Worm (Caenorhabditis elegans) whole organism, early embryonic: ENCODE results near the gene srg-32.

Experiments used
- B0310.2 ChIP-seq: sonication (generic microtip); optimal IDR thresholded peaks from 2 replicates; lab custom pipeline; 2016; ENCODE audit warnings: mild to moderate bottlenecking, missing genetic modification characterization, missing compliant biosample characterization
- F13C5.2 ChIP-seq: sonication (generic microtip); optimal IDR thresholded peaks from 2 replicates; lab custom pipeline; 2017; ENCODE audit warnings: mild to moderate bottlenecking, missing genetic modification characterization, inconsistent platforms, missing compliant biosample characterization
- aly-1 ChIP-seq: sonication (generic microtip); optimal IDR thresholded peaks from 2 replicates; lab custom pipeline; 2016; ENCODE audit warnings: missing genetic modification characterization, missing compliant biosample characterization
- ama-1 ChIP-seq: fragments of 150-350 bp; optimal IDR thresholded peaks from 2 replicates; lab custom pipeline; 2014
- ceh-13 ChIP-seq: fragments of 200-800 bp; sonication (Bioruptor generic); optimal IDR thresholded peaks from 2 replicates; lab custom pipeline; 2018; ENCODE audit warnings: mild to moderate bottlenecking, missing genetic modification characterization, missing compliant biosample characterization
- ceh-36 ChIP-seq: sonication (generic microtip); optimal IDR thresholded peaks from 2 replicates; lab custom pipeline; 2016; ENCODE audit warnings: missing genetic modification characterization, inconsistent platforms, missing compliant biosample characterization
- ets-7 ChIP-seq: sonication (generic microtip); optimal IDR thresholded peaks from 2 replicates; lab custom pipeline; 2016; ENCODE audit warnings: missing genotype, missing genetic modification characterization, missing compliant biosample characterization
- flt-1 ChIP-seq: fragments of 200-800 bp; sonication (Bioruptor generic); IDR thresholded peaks from 2 replicates; pipeline ENCODE4 v1.3.6; 2022; ENCODE audit warnings: missing genetic modification characterization, missing compliant biosample characterization
- hmbx-1 ChIP-seq: sonication (generic microtip); optimal IDR thresholded peaks from 2 replicates; lab custom pipeline; 2016; ENCODE audit warnings: mild to moderate bottlenecking, missing genetic modification characterization, missing compliant biosample characterization
- hmg-4 ChIP-seq: fragments of 200-800 bp; sonication (Bioruptor generic); optimal IDR thresholded peaks from 2 replicates; lab custom pipeline; 2018; ENCODE audit warnings: mild to moderate bottlenecking, missing genetic modification characterization, missing compliant biosample characterization
- hnd-1 ChIP-seq: sonication (generic microtip); optimal IDR thresholded peaks from 2 replicates; lab custom pipeline; 2016; ENCODE audit warnings: missing genetic modification characterization, missing compliant biosample characterization
- pes-1 ChIP-seq: fragments of 200-800 bp; sonication (Bioruptor generic); IDR thresholded peaks from 2 replicates; pipeline ENCODE4 v1.3.6; 2022; ENCODE audit warnings: missing genetic modification reagents, missing genetic modification characterization, missing compliant biosample characterization
- scrt-1 ChIP-seq: fragments of 200-800 bp; sonication (Bioruptor generic); IDR thresholded peaks from 2 replicates; pipeline ENCODE4 v1.3.6; 2022; ENCODE audit warnings: missing genetic modification characterization, missing compliant biosample characterization
- sea-1 ChIP-seq: fragments of 200-800 bp; sonication (Bioruptor generic); conservative IDR thresholded peaks from 2 replicates; pipeline ENCODE4 v1.3.6; 2022; ENCODE audit warnings: missing genetic modification characterization, missing compliant biosample characterization
- tbx-11 ChIP-seq: fragments of 200-800 bp; sonication (Bioruptor generic); IDR thresholded peaks from 2 replicates; pipeline ENCODE4 v1.3.6; 2022; ENCODE audit warnings: missing genetic modification characterization, missing compliant biosample characterization
- tbx-37 ChIP-seq: fragments of 200-800 bp; sonication (Bioruptor generic); conservative IDR thresholded peaks from 2 replicates; pipeline ENCODE4 v1.3.6; 2022; ENCODE audit warnings: missing genetic modification reagents, missing genetic modification characterization, missing compliant biosample characterization
- tra-4 ChIP-seq: sonication (generic microtip); optimal IDR thresholded peaks from 2 replicates; lab custom pipeline; 2017; ENCODE audit warnings: missing genetic modification characterization, missing compliant biosample characterization

Gene srg-32

DNA sequence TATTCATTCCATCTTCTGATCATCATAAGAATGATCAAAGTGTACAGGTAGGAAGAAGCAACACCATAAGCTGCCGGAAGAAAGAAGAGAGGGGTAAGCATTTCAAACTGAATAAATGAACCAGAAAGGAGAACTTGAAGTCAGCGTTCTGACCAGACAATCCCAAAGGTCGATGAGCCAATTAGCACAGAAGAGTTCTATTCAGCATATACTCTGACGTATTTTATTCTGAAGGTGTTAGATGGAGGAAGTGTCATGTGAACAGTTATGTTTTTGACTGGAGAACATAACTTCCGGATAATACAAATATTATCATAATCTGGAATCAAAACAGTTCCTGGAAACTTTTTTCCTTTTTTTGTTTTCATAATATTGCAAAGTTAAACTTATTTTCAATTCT is at the start of gene srg-32:
TSS of gene srg-32 (minus strand) at position 101 of the 400 bp plus-strand sequence.
- TF ChIP-seq tbx-11 (GFP tag; lab: Robert Waterston, UW): no peak
- TF ChIP-seq hmbx-1 (tag; lab: Kevin White, UChicago): no peak
- no peak for TF ChIP-seq scrt-1
- TF ChIP-seq pes-1 (GFP tag; lab: Robert Waterston, UW): no peak
- no peak for TF ChIP-seq hnd-1 (tag; lab: Kevin White, UChicago)
- TF ChIP-seq aly-1 (tag; lab: Kevin White, UChicago): no peak
- no peak for TF ChIP-seq sea-1 (GFP tag; lab: Robert Waterston, UW)
- no peak for TF ChIP-seq tbx-37
- TF ChIP-seq B0310.2 (tag; lab: Kevin White, UChicago): no peak
- TF ChIP-seq tra-4 (tag; lab: Kevin White, UChicago): no peak
- no peak for TF ChIP-seq ceh-13 (GFP tag; lab: Kevin White, UChicago)
- TF ChIP-seq flt-1 (GFP tag; lab: Robert Waterston, UW): no peak
- no peak for TF ChIP-seq ama-1 (lab: Kevin White, UChicago)
- TF ChIP-seq F13C5.2 (tag; lab: Kevin White, UChicago): no peak
- no peak for TF ChIP-seq hmg-4
- TF ChIP-seq ceh-36: no peak
- no peak for TF ChIP-seq ets-7 (tag; lab: Kevin White, UChicago)

DNA sequence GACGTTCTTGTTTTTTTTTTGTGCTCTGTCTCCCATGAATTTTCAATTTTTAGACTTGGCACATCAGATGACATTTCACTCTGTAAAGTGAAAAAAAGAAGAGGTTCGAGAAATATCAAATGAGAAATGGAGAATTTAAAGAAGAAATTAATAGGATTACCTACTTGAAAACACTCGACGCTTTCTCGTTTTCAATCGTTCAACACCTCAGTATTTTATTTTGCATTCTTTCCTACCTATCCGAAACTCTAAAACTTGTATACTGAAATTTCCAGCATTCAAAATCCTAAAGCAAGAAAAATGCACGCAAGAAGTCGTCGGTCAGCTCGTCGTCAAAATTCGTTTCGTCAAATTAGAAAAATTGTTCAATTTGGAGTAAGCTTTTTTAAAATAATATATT is 47.1 kb upstream of the srg-32 start, which contains the start of gene kvs-2:
TSS of gene kvs-2 (plus strand) at position 301 of the 400 bp plus-strand sequence.
- TF ChIP-seq ceh-36 (no peak), tbx-11 (GFP tag; lab: Robert Waterston, UW) (no peak)

DNA sequence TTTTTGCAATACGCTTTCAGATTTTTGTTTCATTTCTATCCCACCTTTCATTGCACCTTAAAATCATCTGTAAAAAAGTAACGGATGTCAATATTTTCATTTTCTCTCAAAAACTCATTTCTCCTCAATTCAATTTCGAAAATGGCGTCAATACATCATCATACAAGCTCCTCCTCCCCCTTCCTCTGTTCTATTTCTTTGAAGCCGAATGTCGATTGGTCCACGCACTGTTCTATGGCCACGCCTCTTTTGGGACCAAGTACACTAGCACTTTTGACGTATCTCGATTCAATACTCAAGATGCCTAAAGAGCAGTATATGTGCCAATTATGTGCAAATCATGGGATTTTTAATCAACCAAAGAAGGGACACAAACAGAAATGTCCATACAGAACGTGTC is 44.2 kb upstream of the srg-32 start, which contains the start of gene mab-23:
TSS of gene mab-23 (plus strand) at position 301 of the 400 bp plus-strand sequence.
- no peak for TF ChIP-seq ets-7 (tag; lab: Kevin White, UChicago)

DNA sequence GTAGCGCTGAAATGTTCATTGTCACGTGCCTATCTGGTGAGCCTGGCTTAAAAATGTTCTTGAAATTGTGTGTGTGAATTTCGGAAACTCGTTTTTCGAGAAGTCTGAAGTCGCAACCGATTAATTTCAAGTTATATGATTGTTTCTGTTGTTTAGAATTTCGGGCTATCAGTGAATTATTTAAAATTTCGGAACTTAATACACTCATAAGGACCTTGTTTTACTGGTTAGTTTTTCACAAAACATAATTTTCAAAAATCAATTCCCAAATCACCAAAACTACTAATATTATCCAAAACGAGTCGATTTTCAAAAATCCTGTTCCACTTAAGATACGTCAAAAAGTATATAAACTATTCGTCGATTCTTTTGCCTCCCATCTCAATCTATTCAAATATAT is 41.9 kb upstream of the srg-32 start:
- TF ChIP-seq hmbx-1 (tag; lab: Kevin White, UChicago): no peak
- TF ChIP-seq hnd-1 (tag; lab: Kevin White, UChicago): no peak
- TF ChIP-seq sea-1 (GFP tag; lab: Robert Waterston, UW): no peak
- TF ChIP-seq pes-1 (GFP tag; lab: Robert Waterston, UW): no peak
- no peak for TF ChIP-seq scrt-1

DNA sequence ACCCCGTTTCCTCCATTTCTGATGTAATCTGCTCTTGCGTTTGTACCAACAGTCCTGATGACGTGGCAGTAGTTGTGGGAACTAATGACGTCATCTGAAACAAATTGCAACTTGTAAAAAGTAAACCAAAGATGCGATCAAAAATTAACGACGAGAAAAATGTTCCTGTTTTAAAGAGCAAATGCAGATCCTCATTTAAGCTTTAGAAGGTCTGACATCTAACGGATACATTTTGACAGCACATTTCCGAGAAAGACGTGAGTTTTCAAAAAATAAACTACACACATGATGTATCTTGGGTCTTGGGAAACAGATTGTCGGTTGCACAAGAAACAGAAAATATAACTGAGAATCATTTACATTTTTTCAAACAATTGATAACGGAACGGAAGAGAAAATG is 26.9 kb upstream of the srg-32 start, which contains the start of gene H09F14.1:
TSS of gene H09F14.1 (minus strand) at position 101 of the 400 bp plus-strand sequence.
- TF ChIP-seq scrt-1: no peak
- no peak for TF ChIP-seq ama-1 (lab: Kevin White, UChicago)
- no peak for TF ChIP-seq F13C5.2 (tag; lab: Kevin White, UChicago)
- no peak for TF ChIP-seq tra-4 (tag; lab: Kevin White, UChicago)
- TF ChIP-seq hmbx-1 (tag; lab: Kevin White, UChicago): no peak

DNA sequence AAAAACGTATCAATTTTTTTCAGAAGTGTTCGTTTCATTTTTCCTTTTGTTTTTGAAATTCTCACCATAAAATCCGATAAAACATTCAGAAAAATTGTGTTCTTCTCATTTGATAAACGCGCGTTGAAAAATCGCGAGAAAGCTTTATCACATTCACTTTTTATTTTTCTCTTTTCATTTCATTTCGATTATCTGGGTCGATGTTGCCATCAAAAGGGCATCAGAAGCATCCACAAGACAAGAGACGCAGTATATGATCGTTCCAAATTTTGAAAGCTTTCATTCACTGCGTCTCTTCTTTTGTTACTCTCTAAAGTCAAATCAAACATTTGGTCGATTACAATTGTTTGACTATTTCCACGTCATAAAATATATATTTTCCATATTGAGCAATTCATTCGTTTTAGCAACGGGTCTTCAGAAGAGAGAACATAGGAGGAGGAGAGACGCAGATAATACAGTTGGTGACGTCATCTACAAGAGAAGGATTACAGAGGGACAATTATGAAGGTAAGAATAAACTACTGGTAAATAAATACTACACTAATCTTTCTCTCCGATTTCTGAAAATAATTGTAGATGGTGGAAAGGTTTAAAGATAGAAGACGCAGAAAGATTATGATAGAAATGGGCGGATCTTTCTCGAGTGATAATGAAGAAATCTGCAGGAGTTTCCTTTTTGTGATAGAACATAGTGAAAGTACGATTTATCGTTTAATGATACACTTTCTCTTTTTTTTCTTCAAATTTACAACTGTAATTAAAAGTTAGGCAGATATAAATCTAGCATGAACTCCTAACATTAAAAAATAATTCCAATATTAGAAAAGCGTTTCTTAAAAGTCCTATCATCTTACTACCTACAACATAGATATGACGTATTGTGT is 13.7 kb upstream of the srg-32 start, which contains the start of gene H27A22.1:
TSS of gene H27A22.1 (plus strand) at position 505 of the 887 bp plus-strand sequence.
- TF ChIP-seq flt-1 (GFP tag; lab: Robert Waterston, UW): no peak
- TF ChIP-seq tbx-37: no peak
- TF ChIP-seq pes-1 (GFP tag; lab: Robert Waterston, UW): no peak
- no peak for TF ChIP-seq hmbx-1 (tag; lab: Kevin White, UChicago)
- no peak for TF ChIP-seq hmg-4
- TF ChIP-seq hnd-1 (tag; lab: Kevin White, UChicago): no peak
- TF ChIP-seq tra-4 (tag; lab: Kevin White, UChicago): no peak
- TF ChIP-seq ceh-36: no peak
- TF ChIP-seq F13C5.2 (tag; lab: Kevin White, UChicago): no peak
- no peak for TF ChIP-seq aly-1 (tag; lab: Kevin White, UChicago)
- TF ChIP-seq ama-1 (lab: Kevin White, UChicago): no peak
- no peak for TF ChIP-seq tbx-11 (GFP tag; lab: Robert Waterston, UW)
- no peak for TF ChIP-seq scrt-1
- TF ChIP-seq B0310.2 (tag; lab: Kevin White, UChicago): no peak
- no peak for TF ChIP-seq ets-7 (tag; lab: Kevin White, UChicago)
- no peak for TF ChIP-seq ceh-13 (GFP tag; lab: Kevin White, UChicago)
- no peak for TF ChIP-seq sea-1 (GFP tag; lab: Robert Waterston, UW)

DNA sequence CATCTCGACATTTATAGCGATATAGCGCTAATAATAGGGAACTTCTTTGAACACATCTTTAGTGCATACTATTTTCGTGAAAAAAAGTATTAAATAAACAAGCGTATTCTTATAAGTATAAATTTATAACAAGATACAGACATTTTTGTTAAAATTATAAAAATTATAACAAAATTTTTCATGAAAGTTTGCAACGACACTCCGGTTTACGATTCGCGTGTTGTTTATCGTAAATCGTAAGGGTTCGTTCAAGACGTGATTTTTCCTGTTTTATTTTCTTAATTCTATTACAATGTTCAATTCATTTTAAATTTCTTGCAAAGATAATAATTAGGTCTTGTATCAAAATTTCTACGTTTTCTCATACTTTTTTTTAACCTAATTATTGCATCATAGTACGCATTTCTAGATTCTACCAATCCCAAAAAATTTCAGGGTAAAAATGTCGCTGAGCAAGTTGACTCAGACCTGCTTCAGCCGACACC is 10.1 kb upstream of the srg-32 start, which contains the start of gene scpl-4:
TSS of gene scpl-4 (plus strand) at position 435 of the 485 bp plus-strand sequence.
- TF ChIP-seq B0310.2 (tag; lab: Kevin White, UChicago) (no peak), F13C5.2 (tag; lab: Kevin White, UChicago) (no peak), ceh-13 (GFP tag; lab: Kevin White, UChicago) (no peak), aly-1 (tag; lab: Kevin White, UChicago) (no peak), pes-1 (GFP tag; lab: Robert Waterston, UW) (no peak), tbx-37 (no peak), ceh-36 (no peak), tbx-11 (GFP tag; lab: Robert Waterston, UW) (no peak), sea-1 (GFP tag; lab: Robert Waterston, UW) (no peak), hmg-4 (no peak), tra-4 (tag; lab: Kevin White, UChicago) (no peak), ama-1 (lab: Kevin White, UChicago) (no peak), scrt-1 (no peak), hnd-1 (tag; lab: Kevin White, UChicago) (no peak), flt-1 (GFP tag; lab: Robert Waterston, UW) (no peak), ets-7 (tag; lab: Kevin White, UChicago) (no peak), hmbx-1 (tag; lab: Kevin White, UChicago) (no peak)
